Worm (Caenorhabditis elegans) whole organism, late embryonic: ENCODE results near the gene Y42A5A.3.

Experiments used
- T23F11.4 ChIP-seq: fragments of 200-800 bp; sonication (Bioruptor generic); optimal IDR thresholded peaks from 2 replicates; lab custom pipeline; 2018; ENCODE audit warnings: mild to moderate bottlenecking, missing genetic modification characterization, missing compliant biosample characterization
- ceh-14 ChIP-seq: sonication (generic microtip); optimal IDR thresholded peaks from 2 replicates; lab custom pipeline; 2016; ENCODE audit warnings: missing genotype, missing genetic modification characterization, missing compliant biosample characterization
- ceh-31 ChIP-seq: sonication (generic microtip); optimal IDR thresholded peaks from 2 replicates; lab custom pipeline; 2016; ENCODE audit warnings: missing genetic modification characterization, missing compliant biosample characterization
- ceh-6 ChIP-seq: fragments of 200-800 bp; sonication (Bioruptor generic); optimal IDR thresholded peaks from 2 replicates; lab custom pipeline; 2018; ENCODE audit warnings: mild to moderate bottlenecking, missing genetic modification characterization, missing compliant biosample characterization
- dmd-4 ChIP-seq: sonication (generic microtip); optimal IDR thresholded peaks from 2 replicates; lab custom pipeline; 2016; ENCODE audit warnings: borderline replicate concordance, missing genetic modification characterization, missing compliant biosample characterization
- lin-11 ChIP-seq: fragments of 200-800 bp; sonication (Bioruptor generic); optimal IDR thresholded peaks from 2 replicates; lab custom pipeline; 2018; ENCODE audit warnings: mild to moderate bottlenecking, missing genetic modification characterization, missing compliant biosample characterization
- madf-2 ChIP-seq: sonication (generic microtip); optimal IDR thresholded peaks from 2 replicates; lab custom pipeline; 2017; ENCODE audit warnings: missing genetic modification characterization, missing compliant biosample characterization
- odd-2 ChIP-seq: sonication (generic microtip); optimal IDR thresholded peaks from 2 replicates; lab custom pipeline; 2017; ENCODE audit warnings: antibody characterized with exemption, mild to moderate bottlenecking, missing genetic modification characterization, missing compliant biosample characterization
- pha-4 ChIP-seq: fragments of 150-350 bp; optimal IDR thresholded peaks from 2 replicates; lab custom pipeline; 2018; ENCODE audit warnings: missing biosample characterization, missing genetic modification reagents, missing genetic modification characterization
- sox-2 ChIP-seq: fragments of 200-800 bp; sonication (Bioruptor generic); IDR thresholded peaks from 2 replicates; pipeline ENCODE4 v1.3.6; 2022; ENCODE audit warnings: missing genetic modification reagents, missing genetic modification characterization, missing compliant biosample characterization
- tbx-2 ChIP-seq: sonication (generic microtip); optimal IDR thresholded peaks from 2 replicates; lab custom pipeline; 2016; ENCODE audit warnings: missing genetic modification characterization, missing compliant biosample characterization
- zip-5 ChIP-seq: sonication (generic microtip); optimal IDR thresholded peaks from 2 replicates; lab custom pipeline; 2016; ENCODE audit warnings: missing genetic modification characterization, missing compliant biosample characterization
- ztf-16 ChIP-seq: sonication (generic microtip); optimal IDR thresholded peaks from 2 replicates; lab custom pipeline; 2017; ENCODE audit warnings: missing genetic modification characterization, missing compliant biosample characterization

DNA sequence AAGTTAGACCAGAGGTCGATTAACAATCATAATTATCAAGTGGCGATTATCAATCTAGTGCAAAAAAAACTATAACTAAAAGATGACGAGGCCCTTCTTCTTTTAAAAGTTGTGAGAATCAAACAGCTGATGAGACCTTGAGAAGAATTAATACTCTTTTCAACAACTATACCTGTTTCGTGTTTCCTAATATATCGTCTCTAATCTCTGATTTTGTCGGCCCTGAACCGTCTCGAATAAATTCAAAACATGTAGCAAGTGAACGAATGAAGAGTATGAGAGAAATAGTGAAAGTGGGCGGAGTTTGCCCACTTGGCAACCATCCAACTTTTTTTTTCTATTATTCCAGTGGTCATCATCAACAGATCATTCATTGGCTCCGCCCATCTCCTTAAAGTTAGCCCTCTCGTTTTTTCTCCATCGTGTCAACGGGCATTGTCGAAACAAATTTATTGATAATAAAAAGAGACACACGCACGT is 8.2 kb downstream of the Y42A5A.3 start, which contains the start of gene Y42A5A.1:
- TF ChIP-seq sox-2 (no peak), zip-5 (tag; lab: Kevin White, UChicago) (no peak), ceh-14 (tag; lab: Kevin White, UChicago) (no peak), ceh-31 (tag; lab: Kevin White, UChicago) (no peak), T23F11.4 (no peak), lin-11 (no peak), ztf-16 (tag; lab: Kevin White, UChicago) (no peak), tbx-2 (tag; lab: Kevin White, UChicago) (no peak), pha-4 (tag; lab: Kevin White, UChicago) (no peak), madf-2 (tag; lab: Kevin White, UChicago) (no peak), odd-2 (tag; lab: Kevin White, UChicago) (no peak), ceh-6 (GFP tag; lab: Kevin White, UChicago) (no peak), dmd-4 (tag; lab: Kevin White, UChicago) (no peak)
